In genomic region chr3R:8945502-8946324, dm6 we compare ENCODE assay signal across 1 fruit fly cellular context.
A peak's percentile ranks its signal among the peaks of the same experiment; 100 is the strongest.
TF ChIP-seq lines count a peak whose summit lies in the region.

No protein-coding gene starts in this region.

TF ChIP-seq in whole organism, embryonic, 481 proteins besides CTCF, POLR2A, EP300 and RAD21 (continued from another document):
- TF ChIP-seq fd102C (GFP tag; optimal IDR thresholded peaks at IDR 0.05; lab: Kevin White, UChicago), result no peak
- TF ChIP-seq CG11723 (GFP tag; optimal IDR thresholded peaks at IDR 0.05; lab: Kevin White, UChicago), result peak; percentile 76
- TF ChIP-seq caup (GFP tag; optimal IDR thresholded peaks at IDR 0.05; lab: Kevin White, UChicago; ENCODE audit: severe bottlenecking), result peak; percentile 70
- TF ChIP-seq CrebB (tag; optimal IDR thresholded peaks at IDR 0.05; lab: Kevin White, UChicago), result peak; percentile 36
- peak; percentile 52 for TF ChIP-seq CG10274 (GFP tag; optimal IDR thresholded peaks at IDR 0.05; lab: Kevin White, UChicago)
- TF ChIP-seq CG17385 (GFP tag; optimal IDR thresholded peaks at IDR 0.05; lab: Kevin White, UChicago), result peak; percentile 84
- no peak for TF ChIP-seq h (optimal IDR thresholded peaks at IDR 0.05; lab: Kevin White, UChicago)
- TF ChIP-seq CG6765 (GFP tag; optimal IDR thresholded peaks at IDR 0.05; lab: Kevin White, UChicago), result peak; percentile 64
- peak; percentile 87 for TF ChIP-seq Ssrp (tag; optimal IDR thresholded peaks at IDR 0.05; lab: Kevin White, UChicago)
- TF ChIP-seq NC2β (GFP tag; optimal IDR thresholded peaks at IDR 0.05; lab: Kevin White, UChicago), result no peak
- TF ChIP-seq nom (GFP tag; optimal IDR thresholded peaks at IDR 0.05; lab: Kevin White, UChicago), result peak; percentile 86
- TF ChIP-seq CG3838 (GFP tag; optimal IDR thresholded peaks at IDR 0.05; lab: Kevin White, UChicago), result peak; percentile 33
- no peak for TF ChIP-seq NC2α (GFP tag; optimal IDR thresholded peaks at IDR 0.05; lab: Kevin White, UChicago)
- peak; percentile 81 for TF ChIP-seq Nf-YC (tag; optimal IDR thresholded peaks at IDR 0.05; lab: Kevin White, UChicago)
- no peak for TF ChIP-seq HLH54F (GFP tag; optimal IDR thresholded peaks at IDR 0.05; lab: Kevin White, UChicago)
- TF ChIP-seq Ets65A (GFP tag; lab: Kevin White, UChicago), result peak; percentile 90
- no peak for TF ChIP-seq CG2129 (GFP tag; IDR thresholded peaks at IDR 0.05; lab: Robert Waterston, UW; ENCODE audit: partially characterized antibody)
- peak; percentile 84 for TF ChIP-seq Atf6 (GFP tag; IDR thresholded peaks at IDR 0.05; lab: Robert Waterston, UW)
- TF ChIP-seq HHEX (GFP tag; optimal IDR thresholded peaks at IDR 0.05; lab: Kevin White, UChicago), result peak; percentile 83
- TF ChIP-seq CG1603 (tag; optimal IDR thresholded peaks at IDR 0.05; lab: Kevin White, UChicago), result peak; percentile 24
- TF ChIP-seq CG8924 (tag; optimal IDR thresholded peaks at IDR 0.05; lab: Kevin White, UChicago), result peak; percentile 90
- peak; percentile 66; the same call in 3 of the 4 replicates for TF ChIP-seq Gug (GFP tag; IDR thresholded peaks at IDR 0.05; lab: Robert Waterston, UW)
- no peak for TF ChIP-seq unc-4 (GFP tag; IDR thresholded peaks at IDR 0.05; lab: Robert Waterston, UW; ENCODE audit: partially characterized antibody)
- peak; percentile 86 for TF ChIP-seq CG17829 (tag; optimal IDR thresholded peaks at IDR 0.05; lab: Kevin White, UChicago)
- TF ChIP-seq CG12299 (tag; optimal IDR thresholded peaks at IDR 0.05; lab: Kevin White, UChicago), result peak; percentile 85
- no peak for TF ChIP-seq CG15073 (GFP tag; optimal IDR thresholded peaks at IDR 0.05; lab: Kevin White, UChicago)
- peak in 1 of 2 experiments; percentile 22 for TF ChIP-seq crp (GFP tag; optimal IDR thresholded peaks at IDR 0.05; lab: Kevin White, UChicago)
- peak; percentile 25 for TF ChIP-seq D19B (GFP tag; optimal IDR thresholded peaks at IDR 0.05; lab: Kevin White, UChicago)
- TF ChIP-seq CG11696 (GFP tag; IDR thresholded peaks at IDR 0.05; lab: Robert Waterston, UW), result 0 out of 2 replicates have a peak, but pooled peaks have one; percentile 35
- TF ChIP-seq CG33213 (GFP tag; optimal IDR thresholded peaks at IDR 0.05; lab: Kevin White, UChicago), result no peak
- TF ChIP-seq sd (tag; optimal IDR thresholded peaks at IDR 0.05; lab: Kevin White, UChicago), result peak; percentile 58
- TF ChIP-seq Awh (GFP tag; IDR thresholded peaks at IDR 0.05; lab: Robert Waterston, UW), result peak; percentile 78
- TF ChIP-seq Mes4 (GFP tag; optimal IDR thresholded peaks at IDR 0.05; lab: Kevin White, UChicago), result no peak
- TF ChIP-seq CG7372 (GFP tag; IDR thresholded peaks at IDR 0.05; lab: Robert Waterston, UW), result peak; percentile 85
- TF ChIP-seq jing (GFP tag; optimal IDR thresholded peaks at IDR 0.05; lab: Kevin White, UChicago), result peak; percentile 55
- peak; percentile 9 for TF ChIP-seq trh (GFP tag; optimal IDR thresholded peaks at IDR 0.05; lab: Kevin White, UChicago)
- peak; percentile 76 for TF ChIP-seq Fer3 (tag; optimal IDR thresholded peaks at IDR 0.05; lab: Kevin White, UChicago)
- TF ChIP-seq pum (GFP tag; optimal IDR thresholded peaks at IDR 0.05; lab: Kevin White, UChicago), result peak; percentile 17
- peak; percentile 54 for TF ChIP-seq CG8359 (GFP tag; optimal IDR thresholded peaks at IDR 0.05; lab: Kevin White, UChicago; ENCODE audit: borderline replicate concordance)
- TF ChIP-seq Lpt (GFP tag; optimal IDR thresholded peaks at IDR 0.05; lab: Kevin White, UChicago), result no peak
- no peak for TF ChIP-seq CG11085 (GFP tag; IDR thresholded peaks at IDR 0.05; lab: Robert Waterston, UW)
- no peak for TF ChIP-seq MESR4 (GFP tag; optimal IDR thresholded peaks at IDR 0.05; lab: Kevin White, UChicago)
- TF ChIP-seq lab (GFP tag; optimal IDR thresholded peaks at IDR 0.05; lab: Kevin White, UChicago), result peak; percentile 83
- TF ChIP-seq Six4 (GFP tag; optimal IDR thresholded peaks at IDR 0.05; lab: Kevin White, UChicago), result peak; percentile 80
- TF ChIP-seq Poxn (GFP tag; IDR thresholded peaks at IDR 0.05; lab: Robert Waterston, UW), result no peak
- TF ChIP-seq CG1602 (GFP tag; optimal IDR thresholded peaks at IDR 0.05; lab: Kevin White, UChicago), result peak; percentile 62
- TF ChIP-seq cato (GFP tag; optimal IDR thresholded peaks at IDR 0.05; lab: Kevin White, UChicago; ENCODE audit: borderline replicate concordance), result peak; percentile 43
- TF ChIP-seq CG16813 (GFP tag; IDR thresholded peaks at IDR 0.05; lab: Robert Waterston, UW; ENCODE audit: partially characterized antibody), result no peak
- TF ChIP-seq Atf-2 (GFP tag; optimal IDR thresholded peaks at IDR 0.05; lab: Kevin White, UChicago), result no peak
- peak; percentile 78 for TF ChIP-seq CG10543 (GFP tag; optimal IDR thresholded peaks at IDR 0.05; lab: Kevin White, UChicago)
- TF ChIP-seq Deaf1 (tag; optimal IDR thresholded peaks at IDR 0.05; lab: Kevin White, UChicago), result peak; percentile 71
- TF ChIP-seq CG11093 (GFP tag; IDR thresholded peaks at IDR 0.05; lab: Robert Waterston, UW), result peak; percentile 79
- no peak for TF ChIP-seq CG13287 (GFP tag; IDR thresholded peaks at IDR 0.05; lab: Robert Waterston, UW; ENCODE audit: partially characterized antibody)
- peak; percentile 69 for TF ChIP-seq cwo (GFP tag; optimal IDR thresholded peaks at IDR 0.05; lab: Kevin White, UChicago)
- TF ChIP-seq CG16815 (GFP tag; optimal IDR thresholded peaks at IDR 0.05; lab: Kevin White, UChicago), result peak; percentile 55
- TF ChIP-seq sc (optimal IDR thresholded peaks at IDR 0.05; lab: Kevin White, UChicago), result no peak
- peak; percentile 71 for TF ChIP-seq sc (GFP tag; optimal IDR thresholded peaks at IDR 0.05; lab: Kevin White, UChicago)
- TF ChIP-seq fd96Cb (tag; optimal IDR thresholded peaks at IDR 0.05; lab: Kevin White, UChicago), result peak; percentile 84
- TF ChIP-seq Sry-β (GFP tag; optimal IDR thresholded peaks at IDR 0.05; lab: Kevin White, UChicago), result peak; percentile 55
- no peak for TF ChIP-seq CG14965 (GFP tag; optimal IDR thresholded peaks at IDR 0.05; lab: Kevin White, UChicago; ENCODE audit: borderline replicate concordance)
- TF ChIP-seq CG18599 (GFP tag; optimal IDR thresholded peaks at IDR 0.05; lab: Kevin White, UChicago), result peak; percentile 84
- no peak for TF ChIP-seq Hey (tag; optimal IDR thresholded peaks at IDR 0.05; lab: Kevin White, UChicago)
- peak; percentile 90 for TF ChIP-seq CG13296 (GFP tag; optimal IDR thresholded peaks at IDR 0.05; lab: Kevin White, UChicago)
- peak; percentile 36; the same call in 1 of the 2 replicates for TF ChIP-seq MBD-R2 (GFP tag; IDR thresholded peaks at IDR 0.05; lab: Robert Waterston, UW)
- TF ChIP-seq bbx (GFP tag; IDR thresholded peaks at IDR 0.05; lab: Robert Waterston, UW; ENCODE audit: partially characterized antibody), result peak; percentile 44; the same call in 1 of the 2 replicates
- TF ChIP-seq CoRest (tag; optimal IDR thresholded peaks at IDR 0.05; lab: Kevin White, UChicago), result peak; percentile 92
- peak; percentile 71 for TF ChIP-seq E2f2 (GFP tag; IDR thresholded peaks at IDR 0.05; lab: Robert Waterston, UW)
- no peak for TF ChIP-seq ato (GFP tag; IDR thresholded peaks at IDR 0.05; lab: Robert Waterston, UW; ENCODE audit: partially characterized antibody)
- TF ChIP-seq Dfd (GFP tag; optimal IDR thresholded peaks at IDR 0.05; lab: Kevin White, UChicago), result no peak
- TF ChIP-seq dmrt11E (tag; optimal IDR thresholded peaks at IDR 0.05; lab: Kevin White, UChicago), result peak; percentile 58
- no peak for TF ChIP-seq Hr39 (optimal IDR thresholded peaks at IDR 0.05; lab: Kevin White, UChicago)
- TF ChIP-seq Sox102F (GFP tag; optimal IDR thresholded peaks at IDR 0.05; lab: Kevin White, UChicago), result peak; percentile 92
- TF ChIP-seq grau (tag; optimal IDR thresholded peaks at IDR 0.05; lab: Kevin White, UChicago), result peak; percentile 88
- TF ChIP-seq gro (GFP tag; optimal IDR thresholded peaks at IDR 0.05; lab: Kevin White, UChicago), result peak; percentile 16
- peak; percentile 65; the same call in 1 of the 2 replicates for TF ChIP-seq bowl (GFP tag; IDR thresholded peaks at IDR 0.05; lab: Robert Waterston, UW)
- peak; percentile 68 for TF ChIP-seq CG18619 (GFP tag; optimal IDR thresholded peaks at IDR 0.05; lab: Kevin White, UChicago)
- no peak for TF ChIP-seq hkb (optimal IDR thresholded peaks at IDR 0.05; lab: Kevin White, UChicago)
- TF ChIP-seq hkb (GFP tag; IDR thresholded peaks at IDR 0.05; lab: Robert Waterston, UW), result peak; percentile 90
- TF ChIP-seq CG9876 (GFP tag; optimal IDR thresholded peaks at IDR 0.05; lab: Kevin White, UChicago), result peak; percentile 24
- TF ChIP-seq fru (optimal IDR thresholded peaks at IDR 0.05; lab: Kevin White, UChicago), result no peak
- peak; percentile 18 for TF ChIP-seq bab2 (GFP tag; optimal IDR thresholded peaks at IDR 0.05; lab: Kevin White, UChicago)
- TF ChIP-seq Fer1 (GFP tag; optimal IDR thresholded peaks at IDR 0.05; lab: Kevin White, UChicago), result peak; percentile 81
- no peak for TF ChIP-seq Side (GFP tag; optimal IDR thresholded peaks at IDR 0.05; lab: Kevin White, UChicago)
- TF ChIP-seq ci (GFP tag; IDR thresholded peaks at IDR 0.05; lab: Robert Waterston, UW), result peak; percentile 85
- TF ChIP-seq CG11456 (GFP tag; IDR thresholded peaks at IDR 0.05; lab: Robert Waterston, UW), result peak; percentile 75; the same call in 1 of the 3 replicates
- peak; percentile 11 for TF ChIP-seq CG12744 (GFP tag; optimal IDR thresholded peaks at IDR 0.05; lab: Kevin White, UChicago)
- TF ChIP-seq lola (GFP tag; optimal IDR thresholded peaks at IDR 0.05; lab: Kevin White, UChicago), result peak in 1 of 3 experiments; percentile 84
- peak; percentile 63 for TF ChIP-seq slbo (GFP tag; IDR thresholded peaks at IDR 0.05; lab: Robert Waterston, UW)
- TF ChIP-seq CG13424 (tag; optimal IDR thresholded peaks at IDR 0.05; lab: Kevin White, UChicago), result peak; percentile 93
- TF ChIP-seq CG15696 (tag; optimal IDR thresholded peaks at IDR 0.05; lab: Kevin White, UChicago), result peak; percentile 28
- TF ChIP-seq CG4404 (GFP tag; IDR thresholded peaks at IDR 0.05; lab: Robert Waterston, UW), result peak; percentile 62
- no peak for TF ChIP-seq B-H2 (GFP tag; optimal IDR thresholded peaks at IDR 0.05; lab: Kevin White, UChicago)
- TF ChIP-seq Eip74EF (GFP tag; optimal IDR thresholded peaks at IDR 0.05; lab: Kevin White, UChicago), result peak in 1 of 2 experiments; percentile 93
- TF ChIP-seq Oaz (GFP tag; IDR thresholded peaks at IDR 0.05; lab: Robert Waterston, UW), result peak; percentile 70
- TF ChIP-seq CG14050 (GFP tag; IDR thresholded peaks at IDR 0.05; lab: Robert Waterston, UW), result peak; percentile 69; the same call in 2 of the 3 replicates
- TF ChIP-seq Mad (GFP tag; optimal IDR thresholded peaks at IDR 0.05; lab: Kevin White, UChicago), result peak; percentile 67
- TF ChIP-seq CG2875 (GFP tag; optimal IDR thresholded peaks at IDR 0.05; lab: Kevin White, UChicago), result peak; percentile 85
- TF ChIP-seq CG8281 (tag; optimal IDR thresholded peaks at IDR 0.05; lab: Kevin White, UChicago), result peak; percentile 54
